Fruit fly (Drosophila melanogaster) whole organism, embryonic: ENCODE results near the gene CG31161.

Source experiments
- Aef1 ChIP-seq: fragments of 200-800 bp; sonication (Bioruptor generic); IDR thresholded peaks from 3 replicates; pipeline ENCODE4 v1.3.6; 2022; ENCODE audit warnings: missing biosample characterization, missing genetic modification characterization
- Atf3 ChIP-seq: fragments of 200-800 bp; sonication (Bioruptor generic); optimal IDR thresholded peaks from 3 replicates; lab custom pipeline; 2016; ENCODE audit warnings: missing biosample characterization, missing genetic modification characterization
- CG10431 ChIP-seq: fragments of 200-800 bp; sonication (Bioruptor generic); optimal IDR thresholded peaks from 3 replicates; lab custom pipeline; 2018; ENCODE audit warnings: missing biosample characterization, mild to moderate bottlenecking, missing genetic modification characterization
- CG12744 ChIP-seq: fragments of 200-800 bp; sonication (Bioruptor generic); optimal IDR thresholded peaks from 2 replicates; lab custom pipeline; 2016; ENCODE audit warnings: missing biosample characterization, missing genetic modification characterization
- CG13424 ChIP-seq: fragments of 200-800 bp; sonication (Bioruptor generic); optimal IDR thresholded peaks from 2 replicates; lab custom pipeline; 2019; ENCODE audit warnings: missing biosample characterization, mild to moderate bottlenecking, missing genetic modification characterization, moderate library complexity
- CG14014 ChIP-seq: fragments of 200-800 bp; sonication (Bioruptor generic); IDR thresholded peaks from 2 replicates; pipeline ENCODE4 v1.3.6; 2022; ENCODE audit warnings: missing biosample characterization, missing genetic modification characterization
- CG17802 ChIP-seq: fragments of 200-800 bp; sonication (Bioruptor generic); optimal IDR thresholded peaks from 2 replicates; lab custom pipeline; 2018; ENCODE audit warnings: missing biosample characterization, mild to moderate bottlenecking, missing genetic modification characterization, moderate library complexity
- CG2120 ChIP-seq: fragments of 200-800 bp; sonication (Bioruptor generic); optimal IDR thresholded peaks from 3 replicates; lab custom pipeline; 2016; ENCODE audit warnings: missing biosample characterization, missing genetic modification characterization
- CG3065 ChIP-seq: fragments of 200-800 bp; sonication (Bioruptor generic); optimal IDR thresholded peaks from 2 replicates; lab custom pipeline; 2016; ENCODE audit warnings: missing biosample characterization, missing genetic modification characterization
- CG3163 ChIP-seq: fragments of 200-800 bp; sonication (Bioruptor generic); optimal IDR thresholded peaks from 3 replicates; lab custom pipeline; 2016; ENCODE audit warnings: missing biosample characterization, missing genetic modification characterization
- CG33213 ChIP-seq: fragments of 200-800 bp; sonication (Bioruptor generic); optimal IDR thresholded peaks from 3 replicates; lab custom pipeline; 2016; ENCODE audit warnings: missing biosample characterization, missing genetic modification characterization
- CG4617 ChIP-seq: fragments of 200-800 bp; sonication (Bioruptor generic); optimal IDR thresholded peaks from 3 replicates; lab custom pipeline; 2016; ENCODE audit warnings: missing biosample characterization, missing genetic modification characterization, borderline replicate concordance
- CG4820 ChIP-seq: fragments of 200-800 bp; sonication (Bioruptor generic); optimal IDR thresholded peaks from 3 replicates; lab custom pipeline; 2016; ENCODE audit warnings: missing biosample characterization, missing genetic modification characterization
- CG5953 ChIP-seq: fragments of 200-800 bp; sonication (Bioruptor generic); IDR thresholded peaks from 2 replicates; pipeline ENCODE4 v1.3.6; 2022; ENCODE audit warnings: missing biosample characterization, missing genetic modification characterization
- CG7928 ChIP-seq: fragments of 200-800 bp; sonication (Bioruptor generic); optimal IDR thresholded peaks from 2 replicates; lab custom pipeline; 2017; ENCODE audit warnings: missing biosample characterization, mild to moderate bottlenecking, missing genetic modification characterization
- CG7987 ChIP-seq: fragments of 200-800 bp; sonication (Bioruptor generic); optimal IDR thresholded peaks from 2 replicates; lab custom pipeline; 2018; ENCODE audit warnings: missing biosample characterization, mild to moderate bottlenecking, missing genetic modification characterization, moderate library complexity
- CG8089 ChIP-seq: fragments of 200-800 bp; sonication (Bioruptor generic); optimal IDR thresholded peaks from 3 replicates; lab custom pipeline; 2016; ENCODE audit warnings: missing biosample characterization, missing genetic modification characterization
- CG8944 ChIP-seq: fragments of 200-800 bp; sonication (Bioruptor generic); optimal IDR thresholded peaks from 3 replicates; lab custom pipeline; 2016; ENCODE audit warnings: missing biosample characterization, missing genetic modification characterization
- Dbx ChIP-seq: fragments of 200-800 bp; sonication (Bioruptor generic); IDR thresholded peaks from 3 replicates; pipeline ENCODE4 v1.3.6; 2022; ENCODE audit warnings: missing biosample characterization, missing genetic modification characterization
- Dip3 ChIP-seq: fragments of 200-800 bp; sonication (Bioruptor generic); optimal IDR thresholded peaks from 3 replicates; lab custom pipeline; 2016; ENCODE audit warnings: missing biosample characterization, missing genetic modification characterization
- Doc3 ChIP-seq: fragments of 200-800 bp; sonication (Bioruptor generic); IDR thresholded peaks from 3 replicates; pipeline ENCODE4 v1.3.6; 2022; ENCODE audit warnings: missing biosample characterization, missing genetic modification characterization; ENCODE audit not compliant: partially characterized antibody
- Drgx ChIP-seq: fragments of 200-800 bp; sonication (Bioruptor generic); IDR thresholded peaks from 2 replicates; pipeline ENCODE4 v1.3.6; 2022; ENCODE audit warnings: missing biosample characterization, missing genetic modification characterization
- E2f1 ChIP-seq: fragments of 200-800 bp; sonication (Bioruptor generic); IDR thresholded peaks from 2 replicates; pipeline ENCODE4 v1.3.6; 2022; ENCODE audit warnings: missing biosample characterization, missing genetic modification characterization
- Gsc ChIP-seq: fragments of 200-800 bp; sonication (Bioruptor generic); IDR thresholded peaks from 2 replicates; pipeline ENCODE4 v1.3.6; 2022; ENCODE audit warnings: missing biosample characterization, missing genetic modification characterization
- H15 ChIP-seq: fragments of 200-800 bp; sonication (Bioruptor generic); IDR thresholded peaks from 3 replicates; pipeline ENCODE4 v1.3.6; 2022; ENCODE audit warnings: missing biosample characterization, missing genetic modification characterization
- HLH4C ChIP-seq: fragments of 200-800 bp; sonication (Bioruptor generic); IDR thresholded peaks from 3 replicates; pipeline ENCODE4 v1.3.6; 2022; ENCODE audit warnings: missing biosample characterization, missing genetic modification characterization; ENCODE audit not compliant: partially characterized antibody
- Hey ChIP-seq: fragments of 200-800 bp; sonication (Bioruptor generic); optimal IDR thresholded peaks from 3 replicates; lab custom pipeline; 2018; ENCODE audit warnings: missing biosample characterization, mild to moderate bottlenecking, missing genetic modification characterization
- Hr39 ChIP-seq: fragments of >200 bp; optimal IDR thresholded peaks from 2 replicates; lab custom pipeline; 2017
- Hsf ChIP-seq: fragments of 200-800 bp; sonication (Bioruptor generic); optimal IDR thresholded peaks from 3 replicates; lab custom pipeline; 2016; ENCODE audit warnings: missing biosample characterization, missing genetic modification characterization
- MTF-1 ChIP-seq: fragments of 200-800 bp; sonication (Bioruptor generic); optimal IDR thresholded peaks from 2 replicates; lab custom pipeline; 2018; ENCODE audit warnings: missing biosample characterization, mild to moderate bottlenecking, missing genetic modification characterization, borderline replicate concordance
- Sry-δ ChIP-seq: fragments of 200-800 bp; sonication (Bioruptor generic); optimal IDR thresholded peaks from 2 replicates; lab custom pipeline; 2016; ENCODE audit warnings: missing biosample characterization, missing genetic modification characterization
- Taf1 ChIP-seq: fragments of 200-800 bp; sonication (Bioruptor generic); IDR thresholded peaks from 2 replicates; pipeline ENCODE4 v1.3.6; 2022; ENCODE audit warnings: missing biosample characterization, missing genetic modification characterization
- Vsx1 ChIP-seq: fragments of 200-800 bp; sonication (Bioruptor generic); optimal IDR thresholded peaks from 2 replicates; lab custom pipeline; 2017; ENCODE audit warnings: missing biosample characterization, mild to moderate bottlenecking, missing genetic modification characterization, missing genetic modification reagents
- ab ChIP-seq: fragments of 200-800 bp; sonication (Bioruptor generic); optimal IDR thresholded peaks from 2 replicates; lab custom pipeline; 2016; ENCODE audit warnings: missing biosample characterization, missing genetic modification characterization
- abd-A ChIP-seq: fragments of 200-800 bp; sonication (Bioruptor generic); optimal IDR thresholded peaks from 3 replicates; lab custom pipeline; 2019; ENCODE audit warnings: missing biosample characterization, mild to moderate bottlenecking, missing genetic modification characterization, moderate library complexity
- ato ChIP-seq: fragments of 200-800 bp; sonication (Bioruptor generic); IDR thresholded peaks from 2 replicates; pipeline ENCODE4 v1.3.6; 2022; ENCODE audit warnings: missing biosample characterization, missing genetic modification characterization; ENCODE audit not compliant: partially characterized antibody
- disco-r ChIP-seq: fragments of 200-800 bp; sonication (Bioruptor generic); optimal IDR thresholded peaks from 2 replicates; lab custom pipeline; 2016; ENCODE audit warnings: missing biosample characterization, missing genetic modification characterization
- ftz-f1 ChIP-seq: fragments of 200-800 bp; sonication (Bioruptor generic); optimal IDR thresholded peaks from 2 replicates; lab custom pipeline; 2016; ENCODE audit warnings: missing biosample characterization, missing genetic modification characterization
- gce ChIP-seq: fragments of 200-800 bp; sonication (Bioruptor generic); IDR thresholded peaks from 3 replicates; pipeline ENCODE4 v1.3.6; 2022; ENCODE audit warnings: missing biosample characterization, missing genetic modification characterization
- gcm ChIP-seq: fragments of 200-800 bp; sonication (Bioruptor generic); optimal IDR thresholded peaks from 2 replicates; lab custom pipeline; 2019; ENCODE audit warnings: missing biosample characterization, mild to moderate bottlenecking, missing genetic modification characterization, moderate library complexity
- ham ChIP-seq: fragments of 200-800 bp; sonication (Bioruptor generic); IDR thresholded peaks from 2 replicates; pipeline ENCODE4 v1.3.6; 2022; ENCODE audit warnings: missing biosample characterization, missing genetic modification characterization
- kay ChIP-seq: fragments of 200-800 bp; sonication (Bioruptor generic); optimal IDR thresholded peaks from 2 replicates; lab custom pipeline; 2016; ENCODE audit warnings: missing biosample characterization, missing genetic modification characterization
- pfk ChIP-seq: fragments of 200-800 bp; sonication (Bioruptor generic); optimal IDR thresholded peaks from 2 replicates; lab custom pipeline; 2018; ENCODE audit warnings: missing biosample characterization, mild to moderate bottlenecking, missing genetic modification characterization, moderate library complexity
- phol ChIP-seq: fragments of 200-800 bp; sonication (Bioruptor generic); optimal IDR thresholded peaks from 3 replicates; lab custom pipeline; 2018; ENCODE audit warnings: missing biosample characterization, mild to moderate bottlenecking, missing genetic modification characterization, moderate library complexity
- prd ChIP-seq, 3 experiments: fragments of >200 bp in 2 of 3; fragments of 200-800 bp in 1 of 3; sonication (Bioruptor generic) in 1 of 3; optimal IDR thresholded peaks in 2 of 3; IDR thresholded peaks in 1 of 3; 2 replicates in 2 of 3; 3 replicates in 1 of 3; pipeline versions ENCODE4 v1.3.6 to Lab custom; 2017 to 2022; ENCODE audit warnings: missing biosample characterization in 1 of 3, missing genetic modification characterization in 1 of 3
- row ChIP-seq: fragments of 200-800 bp; sonication (Bioruptor generic); IDR thresholded peaks from 3 replicates; pipeline ENCODE4 v1.3.6; 2022; ENCODE audit warnings: missing biosample characterization, missing genetic modification characterization
- salm ChIP-seq: fragments of 200-800 bp; sonication (Bioruptor generic); optimal IDR thresholded peaks from 2 replicates; lab custom pipeline; 2018; ENCODE audit warnings: missing biosample characterization, mild to moderate bottlenecking, missing genetic modification characterization
- sd ChIP-seq: fragments of 200-800 bp; sonication (Bioruptor generic); optimal IDR thresholded peaks from 3 replicates; lab custom pipeline; 2018; ENCODE audit warnings: missing biosample characterization, mild to moderate bottlenecking, missing genetic modification characterization, moderate library complexity
- sr ChIP-seq: fragments of 200-800 bp; sonication (Bioruptor generic); IDR thresholded peaks from 3 replicates; pipeline ENCODE4 v1.3.6; 2022; ENCODE audit warnings: missing biosample characterization, missing genetic modification characterization
- stc ChIP-seq: fragments of 200-800 bp; sonication (Bioruptor generic); IDR thresholded peaks from 2 replicates; pipeline ENCODE4 v1.3.6; 2022; ENCODE audit warnings: missing biosample characterization, missing genetic modification characterization
- zf30C ChIP-seq: fragments of 200-800 bp; sonication (Bioruptor generic); optimal IDR thresholded peaks from 3 replicates; lab custom pipeline; 2018; ENCODE audit warnings: missing biosample characterization, mild to moderate bottlenecking, missing genetic modification characterization
- zfh1 ChIP-seq: fragments of 200-800 bp; sonication (Bioruptor generic); IDR thresholded peaks from 3 replicates; pipeline ENCODE4 v1.3.6; 2022; ENCODE audit warnings: missing biosample characterization, missing genetic modification characterization

CG31161 gene

dm6 chr3R:22589311-22589710 is 27.0 kb upstream of the CG31161 start (continued):
- TF ChIP-seq Taf1 (GFP tag; lab: Robert Waterston, UW) (no peak), prd (optimal IDR thresholded peaks at IDR 0.05; lab: Kevin White, UChicago) (no peak), prd (GFP tag; IDR thresholded peaks at IDR 0.05; lab: Robert Waterston, UW) (no peak), CG2120 (GFP tag; lab: Kevin White, UChicago) (no peak), disco-r (GFP tag; lab: Kevin White, UChicago) (no peak), CG12744 (GFP tag; lab: Kevin White, UChicago) (no peak), CG13424 (tag; lab: Kevin White, UChicago) (peak; percentile 28), Hsf (GFP tag; lab: Kevin White, UChicago) (peak; percentile 0), sr (GFP tag; lab: Robert Waterston, UW) (no peak), row (GFP tag; lab: Robert Waterston, UW) (no peak), Hey (tag; lab: Kevin White, UChicago) (no peak), phol (peak; percentile 5), Gsc (GFP tag; lab: Robert Waterston, UW) (no peak), HLH4C (GFP tag; lab: Robert Waterston, UW) (no peak), sd (no peak), CG4820 (no peak), CG5953 (0 out of 2 replicates have a peak, but pooled peaks have one; percentile 25), CG33213 (no peak), ato (no peak), CG7928 (GFP tag; lab: Kevin White, UChicago) (no peak), CG8944 (GFP tag; lab: Kevin White, UChicago) (no peak), CG3065 (GFP tag; lab: Kevin White, UChicago) (no peak), gce (GFP tag; lab: Robert Waterston, UW) (0 out of 3 replicates have a peak, but pooled peaks have one; percentile 52), abd-A (tag; lab: Kevin White, UChicago) (no peak), zfh1 (GFP tag; lab: Robert Waterston, UW) (0 out of 3 replicates have a peak, but pooled peaks have one; percentile 10), Doc3 (no peak), ham (GFP tag; lab: Robert Waterston, UW) (no peak), H15 (no peak), CG8089 (GFP tag; lab: Kevin White, UChicago) (no peak), CG3163 (GFP tag; lab: Kevin White, UChicago) (no peak), ab (GFP tag; lab: Kevin White, UChicago) (no peak), CG4617 (GFP tag; lab: Kevin White, UChicago) (no peak), Dbx (no peak), gcm (GFP tag; lab: Kevin White, UChicago) (peak; percentile 27), Dip3 (no peak), MTF-1 (GFP tag; lab: Kevin White, UChicago) (peak; percentile 94), ftz-f1 (GFP tag; lab: Kevin White, UChicago) (no peak), CG10431 (no peak), stc (GFP tag; lab: Robert Waterston, UW) (peak; percentile 52; the same call in 1 of the 2 replicates), salm (tag; lab: Kevin White, UChicago) (peak; percentile 69), zf30C (GFP tag; lab: Kevin White, UChicago) (no peak), Aef1 (GFP tag; lab: Robert Waterston, UW) (no peak), Sry-δ (GFP tag; lab: Kevin White, UChicago) (no peak), Vsx1 (GFP tag; lab: Kevin White, UChicago) (no peak), CG7987 (GFP tag; lab: Kevin White, UChicago) (peak; percentile 77), Drgx (GFP tag; lab: Robert Waterston, UW) (peak; percentile 42; the same call in 1 of the 2 replicates), pfk (GFP tag; lab: Kevin White, UChicago) (peak; percentile 20), E2f1 (GFP tag; lab: Robert Waterston, UW) (no peak), Atf3 (GFP tag; lab: Kevin White, UChicago) (peak; percentile 29), Hr39 (lab: Kevin White, UChicago) (no peak), CG14014 (no peak), CG17802 (tag; lab: Kevin White, UChicago) (peak; percentile 26), kay (GFP tag; lab: Kevin White, UChicago) (no peak)
